Fruit fly (Drosophila melanogaster): ENCODE results near the gene CG34377.

DNA sequence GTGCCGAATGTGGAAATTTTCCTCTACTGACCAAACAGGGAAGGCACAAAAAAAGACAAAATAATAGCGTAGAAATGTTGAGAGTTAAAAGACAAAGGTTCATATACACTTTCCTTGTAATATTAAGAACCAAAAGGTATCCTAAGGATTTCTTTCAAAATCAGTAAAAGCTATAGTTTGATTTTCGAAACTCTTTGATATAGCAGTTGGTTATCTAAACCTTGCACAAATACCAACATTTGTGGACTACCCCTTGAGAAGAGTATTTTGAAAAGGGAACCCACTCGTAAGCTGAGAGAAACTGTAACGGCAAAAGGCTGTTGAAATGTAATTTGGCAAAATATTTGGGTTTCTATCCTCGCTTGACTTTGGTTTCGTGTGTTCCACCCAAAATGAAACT lies 54.1 kb downstream of the CG34377 start:
- TF ChIP-seq CG14655 (GFP tag; optimal IDR thresholded peaks at IDR 0.05) (no peak), rn (GFP tag; IDR thresholded peaks at IDR 0.05) (no peak), Pif1A (GFP tag; optimal IDR thresholded peaks at IDR 0.05) (no peak), CG12605 (GFP tag; IDR thresholded peaks at IDR 0.05) (no peak), Pif1B (GFP tag; optimal IDR thresholded peaks at IDR 0.05) (no peak), Snoo (tag; optimal IDR thresholded peaks at IDR 0.05) (no peak), CG13204 (GFP tag; optimal IDR thresholded peaks at IDR 0.05) (no peak), CG32121 (GFP tag; IDR thresholded peaks at IDR 0.05) (no peak), fd96Ca (GFP tag; IDR thresholded peaks at IDR 0.05) (no peak), CG9948 (tag; optimal IDR thresholded peaks at IDR 0.05) (no peak), CG15710 (tag; optimal IDR thresholded peaks at IDR 0.05) (no peak)
